Fruit fly (Drosophila melanogaster) whole organism, embryonic: ENCODE measurements around the gene Sur-8.

ENCODE experiments used
- Atf3 ChIP-seq: fragments of 200-800 bp; sonication (Bioruptor generic); optimal IDR thresholded peaks from 3 replicates; lab custom pipeline; 2016; ENCODE audit warnings: missing biosample characterization, missing genetic modification characterization
- Blimp-1 ChIP-seq: fragments of 200-800 bp; sonication (Bioruptor generic); optimal IDR thresholded peaks from 3 replicates; lab custom pipeline; 2018; ENCODE audit warnings: missing biosample characterization, missing genetic modification characterization, mild to moderate bottlenecking, moderate library complexity, missing genetic modification reagents
- CG1024 ChIP-seq: fragments of 200-800 bp; sonication (Bioruptor generic); IDR thresholded peaks from 2 replicates; pipeline ENCODE4 v1.3.6; 2022; ENCODE audit warnings: missing biosample characterization, missing genetic modification characterization
- CG10267 ChIP-seq: fragments of 200-800 bp; sonication (Bioruptor generic); optimal IDR thresholded peaks from 2 replicates; lab custom pipeline; 2018; ENCODE audit warnings: missing biosample characterization, mild to moderate bottlenecking, missing genetic modification characterization, moderate library complexity
- CG10543 ChIP-seq: fragments of 200-800 bp; sonication (Bioruptor generic); optimal IDR thresholded peaks from 3 replicates; lab custom pipeline; 2017; ENCODE audit warnings: missing biosample characterization, mild to moderate bottlenecking, missing genetic modification characterization, moderate library complexity
- CG10979 ChIP-seq: fragments of 200-800 bp; sonication (Bioruptor generic); optimal IDR thresholded peaks from 2 replicates; lab custom pipeline; 2018; ENCODE audit warnings: missing biosample characterization, mild to moderate bottlenecking, missing genetic modification characterization, moderate library complexity
- CG11398 ChIP-seq: fragments of 200-800 bp; sonication (Bioruptor generic); optimal IDR thresholded peaks from 2 replicates; lab custom pipeline; 2016; ENCODE audit warnings: missing biosample characterization, missing genetic modification characterization
- CG12299 ChIP-seq: fragments of 200-800 bp; sonication (Bioruptor generic); optimal IDR thresholded peaks from 2 replicates; lab custom pipeline; 2018; ENCODE audit warnings: missing biosample characterization, mild to moderate bottlenecking, missing genetic modification characterization
- CG12769 ChIP-seq: fragments of 200-800 bp; sonication (Bioruptor generic); optimal IDR thresholded peaks from 2 replicates; lab custom pipeline; 2019; ENCODE audit warnings: missing biosample characterization, mild to moderate bottlenecking, missing genetic modification characterization, moderate library complexity
- CG13624 ChIP-seq: fragments of 200-800 bp; sonication (Bioruptor generic); optimal IDR thresholded peaks from 2 replicates; lab custom pipeline; 2016; ENCODE audit warnings: missing biosample characterization, missing genetic modification characterization
- CG13894 ChIP-seq: fragments of 200-800 bp; sonication (Bioruptor generic); optimal IDR thresholded peaks from 3 replicates; lab custom pipeline; 2018; ENCODE audit warnings: missing biosample characterization, mild to moderate bottlenecking, missing genetic modification characterization, moderate library complexity
- CG14667 ChIP-seq: fragments of 200-800 bp; sonication (Bioruptor generic); IDR thresholded peaks from 2 replicates; pipeline ENCODE4 v1.3.6; 2022; ENCODE audit warnings: missing biosample characterization, missing genetic modification characterization
- CG1603 ChIP-seq: fragments of 200-800 bp; sonication (Bioruptor generic); optimal IDR thresholded peaks from 2 replicates; lab custom pipeline; 2019; ENCODE audit warnings: missing biosample characterization, mild to moderate bottlenecking, missing genetic modification characterization, moderate library complexity
- CG2199 ChIP-seq: fragments of 200-800 bp; sonication (Bioruptor generic); IDR thresholded peaks from 3 replicates; pipeline ENCODE4 v1.3.6; 2022; ENCODE audit warnings: missing biosample characterization, missing genetic modification characterization
- CG2678 ChIP-seq: fragments of 200-800 bp; sonication (Bioruptor generic); optimal IDR thresholded peaks from 3 replicates; lab custom pipeline; 2019; ENCODE audit warnings: missing biosample characterization, mild to moderate bottlenecking, missing genetic modification characterization, moderate library complexity
- CG3163 ChIP-seq: fragments of 200-800 bp; sonication (Bioruptor generic); optimal IDR thresholded peaks from 3 replicates; lab custom pipeline; 2016; ENCODE audit warnings: missing biosample characterization, missing genetic modification characterization
- CG3838 ChIP-seq: fragments of 200-800 bp; sonication (Bioruptor generic); optimal IDR thresholded peaks from 3 replicates; lab custom pipeline; 2016; ENCODE audit warnings: missing biosample characterization, missing genetic modification characterization
- CG43689 ChIP-seq: fragments of 200-800 bp; sonication (Bioruptor generic); IDR thresholded peaks from 2 replicates; pipeline ENCODE4 v1.3.6; 2022; ENCODE audit warnings: missing biosample characterization, missing genetic modification characterization
- CG4404 ChIP-seq: fragments of 200-800 bp; sonication (Bioruptor generic); IDR thresholded peaks from 2 replicates; pipeline ENCODE4 v1.3.6; 2022; ENCODE audit warnings: missing biosample characterization, missing genetic modification characterization
- CG6689 ChIP-seq: fragments of 200-800 bp; sonication (Bioruptor generic); IDR thresholded peaks from 2 replicates; pipeline ENCODE4 v1.3.6; 2022; ENCODE audit warnings: missing biosample characterization, missing genetic modification characterization
- CG7839 ChIP-seq: fragments of 200-800 bp; sonication (Bioruptor generic); optimal IDR thresholded peaks from 3 replicates; lab custom pipeline; 2018; ENCODE audit warnings: missing biosample characterization, mild to moderate bottlenecking, missing genetic modification characterization, moderate library complexity
- CG7963 ChIP-seq: fragments of 200-800 bp; sonication (Bioruptor generic); IDR thresholded peaks from 3 replicates; pipeline ENCODE4 v1.3.6; 2022; ENCODE audit warnings: missing biosample characterization, missing genetic modification characterization; ENCODE audit not compliant: partially characterized antibody
- CG8924 ChIP-seq: fragments of 200-800 bp; optimal IDR thresholded peaks from 3 replicates; lab custom pipeline; 2019; ENCODE audit warnings: missing biosample characterization, mild to moderate bottlenecking, missing genetic modification characterization, moderate library complexity
- CG9932 ChIP-seq: fragments of 200-800 bp; sonication (Bioruptor generic); IDR thresholded peaks from 2 replicates; pipeline ENCODE4 v1.3.6; 2022; ENCODE audit warnings: missing biosample characterization, missing genetic modification characterization
- Camta ChIP-seq: fragments of 200-800 bp; sonication (Bioruptor generic); optimal IDR thresholded peaks from 2 replicates; lab custom pipeline; 2016; ENCODE audit warnings: missing biosample characterization, missing genetic modification characterization
- CoRest ChIP-seq: fragments of 200-800 bp; sonication (Bioruptor generic); optimal IDR thresholded peaks from 3 replicates; lab custom pipeline; 2018; ENCODE audit warnings: missing biosample characterization, mild to moderate bottlenecking, missing genetic modification characterization, moderate library complexity
- CrebB ChIP-seq: fragments of 200-800 bp; sonication (Bioruptor generic); optimal IDR thresholded peaks from 3 replicates; lab custom pipeline; 2018; ENCODE audit warnings: missing biosample characterization, mild to moderate bottlenecking, missing genetic modification characterization
- Eip74EF ChIP-seq, 2 experiments: fragments of 200-800 bp in 1 of 2; fragments of >200 bp in 1 of 2; sonication (Bioruptor generic) in 1 of 2; optimal IDR thresholded peaks; 2 replicates each; lab custom pipeline; 2017 to 2019; ENCODE audit warnings: missing biosample characterization in 2 of 2, missing genetic modification characterization in 2 of 2, mild to moderate bottlenecking in 1 of 2, moderate library complexity in 1 of 2
- Ets65A ChIP-seq: fragments of 200-800 bp; sonication (Bioruptor generic); peaks from one replicate; lab custom pipeline; 2016; ENCODE audit warnings: missing biosample characterization, missing genetic modification characterization
- Gug ChIP-seq: fragments of 200-800 bp; sonication (Bioruptor generic); IDR thresholded peaks from 4 replicates; pipeline ENCODE4 v1.3.6; 2022; ENCODE audit warnings: missing biosample characterization, missing genetic modification characterization
- Hmr ChIP-seq: fragments of 200-800 bp; sonication (Bioruptor generic); optimal IDR thresholded peaks from 3 replicates; lab custom pipeline; 2017; ENCODE audit warnings: mild to moderate bottlenecking, missing biosample characterization, missing genetic modification reagents, missing genetic modification characterization
- Hmx ChIP-seq: fragments of 200-800 bp; sonication (Bioruptor generic); optimal IDR thresholded peaks from 2 replicates; lab custom pipeline; 2016; ENCODE audit warnings: missing biosample characterization, missing genetic modification characterization
- Hr39 ChIP-seq: fragments of >200 bp; optimal IDR thresholded peaks from 2 replicates; lab custom pipeline; 2017
- MTF-1 ChIP-seq: fragments of 200-800 bp; sonication (Bioruptor generic); optimal IDR thresholded peaks from 2 replicates; lab custom pipeline; 2018; ENCODE audit warnings: missing biosample characterization, mild to moderate bottlenecking, missing genetic modification characterization, borderline replicate concordance
- Max ChIP-seq: fragments of 200-800 bp; sonication (Bioruptor generic); optimal IDR thresholded peaks from 2 replicates; lab custom pipeline; 2016; ENCODE audit warnings: missing biosample characterization, mild to moderate bottlenecking, missing genetic modification characterization
- Xbp1 ChIP-seq: fragments of 200-800 bp; sonication (Bioruptor generic); optimal IDR thresholded peaks from 3 replicates; lab custom pipeline; 2016; ENCODE audit warnings: missing biosample characterization, mild to moderate bottlenecking, missing genetic modification characterization
- abd-A ChIP-seq: fragments of 200-800 bp; sonication (Bioruptor generic); optimal IDR thresholded peaks from 3 replicates; lab custom pipeline; 2019; ENCODE audit warnings: missing biosample characterization, mild to moderate bottlenecking, missing genetic modification characterization, moderate library complexity
- cwo ChIP-seq: fragments of 200-800 bp; sonication (Bioruptor generic); optimal IDR thresholded peaks from 3 replicates; lab custom pipeline; 2017; ENCODE audit warnings: missing biosample characterization, missing genetic modification characterization, mild to moderate bottlenecking, moderate library complexity, missing genetic modification reagents
- eve ChIP-seq, 2 experiments: fragments of >200 bp; optimal IDR thresholded peaks; 2 replicates each; lab custom pipeline; 2017; ENCODE audit warnings: missing biosample characterization in 2 of 2, missing genetic modification characterization in 2 of 2
- fd96Cb ChIP-seq: fragments of 200-800 bp; sonication (Bioruptor generic); optimal IDR thresholded peaks from 2 replicates; lab custom pipeline; 2018; ENCODE audit warnings: missing biosample characterization, mild to moderate bottlenecking, missing genetic modification characterization, moderate library complexity
- h ChIP-seq: fragments of >200 bp; optimal IDR thresholded peaks from 2 replicates; lab custom pipeline; 2017
- lilli ChIP-seq: fragments of 200-800 bp; sonication (Bioruptor generic); optimal IDR thresholded peaks from 3 replicates; lab custom pipeline; 2016; ENCODE audit warnings: missing biosample characterization, missing genetic modification characterization
- lov ChIP-seq, 2 experiments: fragments of 200-800 bp in 1 of 2; fragments of >200 bp in 1 of 2; sonication (Bioruptor generic) in 1 of 2; IDR thresholded peaks in 1 of 2; optimal IDR thresholded peaks in 1 of 2; 2 replicates in 1 of 2; 3 replicates in 1 of 2; pipeline versions ENCODE4 v1.3.6 to Lab custom; 2017 to 2022; ENCODE audit warnings: missing biosample characterization in 1 of 2, missing genetic modification characterization in 1 of 2
- p53 ChIP-seq: fragments of 200-800 bp; sonication (Bioruptor generic); optimal IDR thresholded peaks from 2 replicates; lab custom pipeline; 2016; ENCODE audit warnings: missing biosample characterization, missing genetic modification characterization
- toy ChIP-seq: fragments of 200-800 bp; sonication (Bioruptor generic); IDR thresholded peaks from 2 replicates; pipeline ENCODE4 v1.3.6; 2022; ENCODE audit warnings: missing biosample characterization, missing genetic modification characterization
- yki ChIP-seq: fragments of >200 bp; optimal IDR thresholded peaks from 3 replicates; lab custom pipeline; 2018
- zfh1 ChIP-seq: fragments of 200-800 bp; sonication (Bioruptor generic); IDR thresholded peaks from 3 replicates; pipeline ENCODE4 v1.3.6; 2022; ENCODE audit warnings: missing biosample characterization, missing genetic modification characterization

The Sur-8 gene

DNA sequence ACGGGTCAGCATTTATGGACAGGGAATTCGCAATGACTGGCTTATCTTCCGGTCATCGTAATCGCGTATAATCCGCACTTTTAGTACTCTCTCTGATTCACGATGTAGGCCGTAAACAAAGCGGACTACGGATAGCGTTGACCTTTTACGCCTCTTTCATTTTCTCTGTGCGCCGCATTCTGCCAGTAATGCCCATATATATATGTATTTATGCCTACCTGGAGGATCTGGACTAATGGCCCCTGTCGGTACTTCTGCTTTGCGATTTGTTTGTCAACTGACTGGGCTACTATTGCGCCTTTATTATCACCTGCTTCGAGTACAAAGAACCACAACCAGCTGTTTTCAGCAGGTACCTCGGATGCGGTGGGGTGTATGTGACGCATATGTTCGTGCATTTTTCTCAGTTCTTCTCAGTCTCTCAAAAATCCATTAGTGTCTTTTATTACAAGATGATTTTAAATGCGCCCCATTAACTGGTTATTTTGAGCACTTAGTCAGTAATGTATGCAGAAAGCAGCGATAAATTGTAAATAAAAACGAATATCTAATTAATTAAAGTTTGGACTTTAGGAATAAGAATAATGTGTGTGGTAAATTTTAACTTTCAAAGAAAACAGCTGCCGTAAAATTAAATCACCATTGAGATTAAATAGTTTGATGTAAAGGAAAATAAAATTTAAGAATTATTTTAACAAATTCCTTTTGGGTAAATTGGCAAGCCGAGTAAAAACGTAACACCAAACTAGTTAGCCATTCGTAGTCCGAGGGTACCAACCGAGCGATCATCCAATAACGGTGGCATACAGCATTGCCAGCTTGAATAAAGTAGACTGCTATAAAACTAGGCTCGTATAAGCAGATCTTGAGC, 7.8 kb downstream of the Sur-8 start, which contains the start of gene CREG (continued):
- TF ChIP-seq CG7839 (tag; lab: Kevin White, UChicago) (peak; percentile 28), fd96Cb (peak; percentile 13), CG2199 (GFP tag; lab: Robert Waterston, UW) (no peak), CG10543 (GFP tag; lab: Kevin White, UChicago) (peak; percentile 17), CG13624 (no peak), CG10267 (peak; percentile 20), CG9932 (GFP tag; lab: Robert Waterston, UW) (0 out of 2 replicates have a peak, but pooled peaks have one; percentile 11), CG4404 (GFP tag; lab: Robert Waterston, UW) (no peak), CG3838 (GFP tag; lab: Kevin White, UChicago) (no peak), CG10979 (tag; lab: Kevin White, UChicago) (peak; percentile 24), CG8924 (peak; percentile 19), Xbp1 (GFP tag; lab: Kevin White, UChicago) (peak; percentile 10), cwo (GFP tag; lab: Kevin White, UChicago) (no peak), Ets65A (peak; percentile 2), CG1603 (tag; lab: Kevin White, UChicago) (no peak), abd-A (tag; lab: Kevin White, UChicago) (no peak), Max (peak; percentile 8), zfh1 (GFP tag; lab: Robert Waterston, UW) (0 out of 3 replicates have a peak, but pooled peaks have one; percentile 38), CG43689 (no peak), CG14667 (GFP tag; lab: Robert Waterston, UW) (no peak), Camta (GFP tag; lab: Kevin White, UChicago) (no peak), Hmx (GFP tag; lab: Kevin White, UChicago) (no peak), CoRest (tag; lab: Kevin White, UChicago) (peak; percentile 45)

DNA sequence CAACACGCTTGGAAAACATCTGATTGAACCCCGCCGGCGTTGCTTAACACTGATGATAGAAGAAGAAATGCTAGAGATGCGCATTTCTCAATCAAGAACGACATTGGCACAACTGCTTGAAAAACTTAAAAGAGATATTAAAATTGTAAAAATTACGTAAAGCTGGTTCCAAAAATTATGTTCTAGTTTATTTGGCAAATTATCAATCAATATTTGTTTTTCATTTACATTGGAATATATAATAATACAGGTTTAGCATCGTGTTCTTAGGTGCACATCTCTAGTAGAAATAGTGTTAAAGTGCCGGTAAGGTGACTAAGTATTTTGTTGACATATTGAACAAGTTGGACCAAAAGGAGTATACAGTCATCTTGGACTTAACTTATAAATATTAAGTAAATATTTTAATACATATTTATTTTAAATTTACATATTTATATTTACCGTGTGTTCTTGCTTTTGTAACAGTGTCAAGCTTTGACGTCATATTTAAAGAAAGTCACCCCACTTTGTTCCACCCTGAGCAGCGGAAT, 10.9 kb downstream of the Sur-8 start, which contains the start of the genes Brf and sds22:
TSS of gene Brf (minus strand) at position 25 of the 533 bp plus-strand sequence.
TSS of gene sds22 (plus strand) at position 282 of the 533 bp plus-strand sequence.
- peak; percentile 86 for TF ChIP-seq CG1024 (GFP tag; lab: Robert Waterston, UW)
- TF ChIP-seq Blimp-1 (GFP tag; lab: Kevin White, UChicago) = peak; percentile 91
- peak; percentile 92 for TF ChIP-seq Camta (GFP tag; lab: Kevin White, UChicago)
- peak; percentile 96 for TF ChIP-seq CG2678
- TF ChIP-seq p53 (GFP tag; lab: Kevin White, UChicago) = peak; percentile 78
- TF ChIP-seq MTF-1 (GFP tag; lab: Kevin White, UChicago) = peak; percentile 74
- peak in 1 of 2 experiments; percentile 82 for TF ChIP-seq Eip74EF (GFP tag; optimal IDR thresholded peaks at IDR 0.05; lab: Kevin White, UChicago)
- TF ChIP-seq h (lab: Kevin White, UChicago) = no peak
- peak; percentile 92 for TF ChIP-seq Gug
- TF ChIP-seq toy = peak; percentile 84; the same call in 1 of the 2 replicates
- TF ChIP-seq yki (lab: Kevin White, UChicago) = no peak
- TF ChIP-seq CG11398 (GFP tag; lab: Kevin White, UChicago) = peak; percentile 90
- peak in 1 of 2 experiments; percentile 95 for TF ChIP-seq eve (GFP tag; optimal IDR thresholded peaks at IDR 0.05; lab: Kevin White, UChicago)
- peak; percentile 98 for TF ChIP-seq lilli (GFP tag; lab: Kevin White, UChicago)
- TF ChIP-seq CG3163 (GFP tag; lab: Kevin White, UChicago) = peak; percentile 79
- TF ChIP-seq CG7963 = 0 out of 3 replicates have a peak, but pooled peaks have one; percentile 48
- peak; percentile 84 for TF ChIP-seq cwo (GFP tag; lab: Kevin White, UChicago)
- peak; percentile 88 for TF ChIP-seq CrebB (tag; lab: Kevin White, UChicago)
- peak; percentile 99 for TF ChIP-seq CG6689
- peak; percentile 95 for TF ChIP-seq CG12769 (tag; lab: Kevin White, UChicago)
- peak; percentile 95 for TF ChIP-seq CG13894
- TF ChIP-seq Hmr (GFP tag; lab: Kevin White, UChicago) = peak; percentile 94
- peak; percentile 94 for TF ChIP-seq Atf3 (GFP tag; lab: Kevin White, UChicago)
- TF ChIP-seq Hr39 (lab: Kevin White, UChicago) = no peak
- no peak for TF ChIP-seq lov (optimal IDR thresholded peaks at IDR 0.05; lab: Kevin White, UChicago)
- peak; percentile 86; the same call in 2 of the 3 replicates for TF ChIP-seq lov (GFP tag; IDR thresholded peaks at IDR 0.05; lab: Robert Waterston, UW)
- peak; percentile 90 for TF ChIP-seq CG12299 (tag; lab: Kevin White, UChicago)
